Worm (Caenorhabditis elegans): ENCODE measurements around the gene ins-17.

The ins-17 gene

ce11 chrIII:4454919-4455318 lies 22.5 kb downstream of the ins-17 start:
- no peak for TF ChIP-seq nhr-28 (tag; optimal IDR thresholded peaks at IDR 0.05)
- no peak for TF ChIP-seq unc-62 (GFP tag; optimal IDR thresholded peaks at IDR 0.05)
- no peak for TF ChIP-seq aha-1 (tag; optimal IDR thresholded peaks at IDR 0.05)
- TF ChIP-seq swsn-7 (tag; optimal IDR thresholded peaks at IDR 0.05) = no peak
- TF ChIP-seq elt-3 (tag; optimal IDR thresholded peaks at IDR 0.05) = no peak
- no peak for TF ChIP-seq lin-15B (tag; optimal IDR thresholded peaks at IDR 0.05)
- TF ChIP-seq Y116A8C.19 (tag; optimal IDR thresholded peaks at IDR 0.05; ENCODE audit: borderline replicate concordance) = no peak
- TF ChIP-seq lin-39 (tag; optimal IDR thresholded peaks at IDR 0.05) = no peak
- no peak for TF ChIP-seq C34B4.2 (tag; optimal IDR thresholded peaks at IDR 0.05)

DNA sequence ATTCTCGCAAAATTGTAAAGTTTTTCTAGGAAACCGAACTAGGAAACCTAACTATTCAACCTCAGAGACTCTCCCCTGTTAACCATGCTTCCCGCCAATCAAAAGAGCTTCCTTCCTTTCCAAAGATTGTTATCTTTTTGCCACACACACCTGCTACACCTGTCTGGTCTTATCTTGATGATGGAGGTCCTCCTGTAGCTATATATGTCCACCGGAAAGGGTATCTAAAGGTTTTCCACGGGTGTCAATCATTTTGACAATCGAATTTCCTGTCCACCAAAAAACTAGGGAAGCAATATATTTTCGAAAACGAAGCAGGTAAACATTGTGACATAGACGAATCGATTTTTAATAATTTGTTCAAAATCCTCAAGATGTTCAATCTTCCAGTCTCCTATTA lies 23.6 kb downstream of the ins-17 start:
- TF ChIP-seq rnt-1 (tag; optimal IDR thresholded peaks at IDR 0.05) = peak; percentile 27
- peak; percentile 10 for TF ChIP-seq lin-14 (GFP tag; optimal IDR thresholded peaks at IDR 0.05)
- no peak for TF ChIP-seq ceh-90 (tag; optimal IDR thresholded peaks at IDR 0.05)

- no peak for TF ChIP-seq unc-62 (GFP tag; optimal IDR thresholded peaks at IDR 0.05)
- TF ChIP-seq nhr-84 (tag; optimal IDR thresholded peaks at IDR 0.05) = no peak
Measured at ce11 chrIII:4453301-4453700, 24.1 kb downstream of the ins-17 start.

DNA sequence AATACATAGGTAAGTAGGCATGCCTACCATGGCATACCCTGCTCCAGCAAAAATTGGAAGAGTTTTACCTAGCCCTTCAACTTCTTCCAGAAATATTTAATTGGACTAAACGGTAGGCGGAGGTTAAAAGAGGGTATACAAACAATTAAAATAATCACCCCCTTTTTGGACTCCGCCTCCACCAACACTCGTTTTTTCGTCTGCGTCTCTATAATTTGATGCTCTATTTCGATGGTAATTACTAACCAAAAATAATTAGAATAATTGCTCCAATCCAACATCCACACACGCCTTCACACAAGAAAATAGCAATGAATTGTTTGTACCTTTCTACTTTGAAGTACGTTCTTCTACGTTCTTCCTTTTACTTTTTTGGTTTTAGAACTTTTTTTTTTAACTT lies 24.6 kb downstream of the ins-17 start:
- TF ChIP-seq rnt-1 (tag; optimal IDR thresholded peaks at IDR 0.05) = no peak
- TF ChIP-seq nhr-47 (tag; optimal IDR thresholded peaks at IDR 0.05) = no peak
- TF ChIP-seq ceh-90 (tag; optimal IDR thresholded peaks at IDR 0.05) = no peak
- TF ChIP-seq unc-130 (tag; optimal IDR thresholded peaks at IDR 0.05) = no peak
- no peak for TF ChIP-seq unc-98 (GFP tag; IDR thresholded peaks at IDR 0.05)
- TF ChIP-seq ces-1 (GFP tag; optimal IDR thresholded peaks at IDR 0.05) = no peak
- no peak for TF ChIP-seq sup-37 (GFP tag; optimal IDR thresholded peaks at IDR 0.05)
- TF ChIP-seq alr-1 (tag; optimal IDR thresholded peaks at IDR 0.05; ENCODE audit: borderline replicate concordance) = no peak
- TF ChIP-seq Y116A8C.19 (tag; optimal IDR thresholded peaks at IDR 0.05; ENCODE audit: borderline replicate concordance) = no peak
- TF ChIP-seq ceh-8 (GFP tag; optimal IDR thresholded peaks at IDR 0.05) = peak; percentile 8
- no peak for TF ChIP-seq dsc-1 (tag; optimal IDR thresholded peaks at IDR 0.05)
- TF ChIP-seq unc-30 (tag; optimal IDR thresholded peaks at IDR 0.05) = no peak
- no peak for TF ChIP-seq ceh-88 (GFP tag; IDR thresholded peaks at IDR 0.05)
- no peak for TF ChIP-seq dpl-1 (GFP tag; optimal IDR thresholded peaks at IDR 0.05)
- TF ChIP-seq ceh-82 (tag; optimal IDR thresholded peaks at IDR 0.05) = peak in 1 of 3 experiments; percentile 5
- peak; percentile 26; the same call in 1 of the 2 replicates for TF ChIP-seq grh-1 (GFP tag; IDR thresholded peaks at IDR 0.05)
- TF ChIP-seq lin-14 (GFP tag; optimal IDR thresholded peaks at IDR 0.05) = peak; percentile 47
- no peak for TF ChIP-seq aha-1 (tag; optimal IDR thresholded peaks at IDR 0.05)
- TF ChIP-seq egl-13 (tag; optimal IDR thresholded peaks at IDR 0.05) = no peak
- TF ChIP-seq C04F5.9 (tag; optimal IDR thresholded peaks at IDR 0.05) = no peak
- TF ChIP-seq nhr-85 (tag) = peak; percentile 76
- no peak for TF ChIP-seq C16A3.4 (tag; optimal IDR thresholded peaks at IDR 0.05)
- no peak for TF ChIP-seq mep-1 (tag; optimal IDR thresholded peaks at IDR 0.05)
- TF ChIP-seq tbx-2 (tag; optimal IDR thresholded peaks at IDR 0.05) = no peak
- peak in 1 of 2 experiments; percentile 31 for TF ChIP-seq lsy-2 (tag; optimal IDR thresholded peaks at IDR 0.05)

- peak; percentile 1 for TF ChIP-seq pax-3 (tag; optimal IDR thresholded peaks at IDR 0.05)
- no peak for TF ChIP-seq ceh-63 (GFP tag; optimal IDR thresholded peaks at IDR 0.05)
- no peak for TF ChIP-seq lin-35 (GFP tag; optimal IDR thresholded peaks at IDR 0.05)
- no peak for TF ChIP-seq snu-23 (GFP tag; optimal IDR thresholded peaks at IDR 0.05)
- TF ChIP-seq jun-1 (tag; optimal IDR thresholded peaks at IDR 0.05) = no peak
- TF ChIP-seq lsy-2 (tag; optimal IDR thresholded peaks at IDR 0.05) = peak in 1 of 2 experiments; percentile 12
- no peak for TF ChIP-seq nhr-12 (tag; optimal IDR thresholded peaks at IDR 0.05)
- TF ChIP-seq nhr-237 (tag; optimal IDR thresholded peaks at IDR 0.05) = no peak
- no peak for TF ChIP-seq mef-2 (tag; optimal IDR thresholded peaks at IDR 0.05)
- TF ChIP-seq nhr-11 (tag; optimal IDR thresholded peaks at IDR 0.05) = no peak
- TF ChIP-seq pag-3 (tag; optimal IDR thresholded peaks at IDR 0.05; ENCODE audit: borderline replicate concordance, insufficient read depth) = no peak
- no peak for TF ChIP-seq unc-86 (tag; optimal IDR thresholded peaks at IDR 0.05)
- TF ChIP-seq ztf-11 (tag; optimal IDR thresholded peaks at IDR 0.05) = no peak
- TF ChIP-seq skn-1 (tag; optimal IDR thresholded peaks at IDR 0.05) = no peak
- no peak for TF ChIP-seq hlh-4 (tag; optimal IDR thresholded peaks at IDR 0.05)
Measured at ce11 chrIII:4450773-4451423, 26.5 kb downstream of the ins-17 start.

Measured in whole organism, L1 larva.